Worm (Caenorhabditis elegans) whole organism, L1 larva: Measurements from ENCODE around the gene H40L08.1.
A peak's percentile ranks its signal among the peaks of the same experiment; 100 is the strongest.

Experiments used
- alr-1 ChIP-seq: fragments of 200-800 bp; sonication (Bioruptor generic); optimal IDR thresholded peaks from 2 replicates; lab custom pipeline; 2018; ENCODE audit warnings: borderline replicate concordance, mild to moderate bottlenecking, missing genetic modification characterization, missing compliant biosample characterization
- aly-2 ChIP-seq: fragments of 150-350 bp; optimal IDR thresholded peaks from 2 replicates; lab custom pipeline; 2014; ENCODE audit warnings: missing biosample characterization, missing genetic modification characterization
- ama-1 ChIP-seq: fragments of 150-350 bp; optimal IDR thresholded peaks from 2 replicates; lab custom pipeline; 2014
- pqm-1 ChIP-seq: sonication (generic microtip); optimal IDR thresholded peaks from 3 replicates; lab custom pipeline; 2017; ENCODE audit warnings: missing biosample characterization, missing genetic modification characterization
- snpc-4 ChIP-seq: fragments of 150-350 bp; optimal IDR thresholded peaks from 2 replicates; lab custom pipeline; 2014; ENCODE audit warnings: missing biosample characterization, missing genetic modification characterization

DNA sequence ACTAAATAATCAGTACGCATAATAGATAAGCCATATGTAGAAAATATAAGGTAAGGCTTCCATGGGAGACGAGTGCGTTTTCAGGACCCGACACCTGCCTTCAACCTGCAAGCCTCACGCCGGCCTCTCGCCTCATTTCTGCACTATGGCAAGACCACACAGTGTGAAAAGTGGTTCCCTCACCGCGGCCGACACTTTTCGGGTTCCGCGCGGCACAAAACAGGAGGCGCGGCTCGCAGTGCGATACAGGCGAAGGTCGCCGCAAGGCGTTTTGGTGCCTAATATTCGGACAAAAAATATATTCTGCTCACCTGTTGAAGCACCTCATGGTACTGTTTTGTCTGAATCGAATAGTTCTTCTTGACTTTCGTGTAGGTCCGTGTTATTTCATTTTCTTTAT lies 13.7 kb downstream of the H40L08.1 start:
- no peak for TF ChIP-seq pqm-1 (tag; lab: Kevin White, UChicago)
- no peak for TF ChIP-seq ama-1 (lab: Kevin White, UChicago)
- peak; percentile 54 for TF ChIP-seq snpc-4 (tag; lab: Kevin White, UChicago)
- TF ChIP-seq alr-1 (tag; lab: Kevin White, UChicago) = no peak
- TF ChIP-seq aly-2 (tag; lab: Kevin White, UChicago) = no peak
